Worm (Caenorhabditis elegans) whole organism, mixed stage, embryonic: Measurements from ENCODE around the gene C05D9.7.

Experiments used
- lin-13 ChIP-seq: fragments of 150-350 bp; optimal IDR thresholded peaks from 2 replicates; lab custom pipeline; 2014; ENCODE audit warnings: missing biosample characterization, missing genetic modification characterization
- lsy-2 ChIP-seq: fragments of 150-350 bp; optimal IDR thresholded peaks from 2 replicates; lab custom pipeline; 2014; ENCODE audit warnings: missing biosample characterization, missing genetic modification characterization
- mab-5 ChIP-seq: fragments of 150-350 bp; optimal IDR thresholded peaks from 2 replicates; lab custom pipeline; 2014; ENCODE audit warnings: missing biosample characterization, missing genetic modification characterization
- mep-1 ChIP-seq: fragments of 150-350 bp; optimal IDR thresholded peaks from 2 replicates; lab custom pipeline; 2017; ENCODE audit warnings: missing biosample characterization, missing genetic modification reagents, missing genetic modification characterization, inconsistent platforms
- pha-4 ChIP-seq: fragments of 150-350 bp; optimal IDR thresholded peaks from 2 replicates; lab custom pipeline; 2018; ENCODE audit warnings: missing biosample characterization, missing genetic modification reagents, missing genetic modification characterization
- unc-39 ChIP-seq: fragments of 150-350 bp; optimal IDR thresholded peaks from 2 replicates; lab custom pipeline; 2014; ENCODE audit warnings: missing biosample characterization, missing genetic modification characterization

- no peak for TF ChIP-seq lsy-2
- no peak for TF ChIP-seq mab-5 (tag; lab: Kevin White, UChicago)
- no peak for TF ChIP-seq mep-1 (tag; lab: Kevin White, UChicago)
- TF ChIP-seq unc-39 (tag; lab: Kevin White, UChicago), result no peak
- TF ChIP-seq lin-13 (tag; lab: Kevin White, UChicago), result no peak
- no peak for TF ChIP-seq pha-4
Measured at ce11 chrX:1117252-1117651, 2.0 kb downstream of the C05D9.7 start.
